Fruit fly (Drosophila melanogaster) whole organism, adult: ENCODE data around the gene siz.

ENCODE experiments used
- CG11617 ChIP-seq: fragments of 200-800 bp; sonication (Bioruptor generic); optimal IDR thresholded peaks from 2 replicates; lab custom pipeline; 2017; ENCODE audit warnings: mild to moderate bottlenecking, missing biosample characterization, missing genetic modification reagents, missing genetic modification characterization
- CG14711 ChIP-seq: fragments of 200-800 bp; sonication (Bioruptor generic); optimal IDR thresholded peaks from 2 replicates; lab custom pipeline; 2018; ENCODE audit warnings: missing biosample characterization, mild to moderate bottlenecking, missing genetic modification characterization, moderate library complexity
- CG33017 ChIP-seq: fragments of 200-800 bp; sonication (Bioruptor generic); optimal IDR thresholded peaks from 2 replicates; lab custom pipeline; 2018; ENCODE audit warnings: missing biosample characterization, mild to moderate bottlenecking, missing genetic modification characterization, moderate library complexity
- Crg-1 ChIP-seq: fragments of 200-800 bp; sonication (Bioruptor generic); optimal IDR thresholded peaks from 2 replicates; lab custom pipeline; 2016; ENCODE audit warnings: missing biosample characterization, missing genetic modification characterization
- Hr96 ChIP-seq: fragments of 200-800 bp; sonication (Bioruptor generic); optimal IDR thresholded peaks from 2 replicates; lab custom pipeline; 2016; ENCODE audit warnings: missing biosample characterization, missing genetic modification characterization
- bab1 ChIP-seq: fragments of 200-800 bp; sonication (Bioruptor generic); optimal IDR thresholded peaks from 3 replicates; lab custom pipeline; 2019; ENCODE audit warnings: missing biosample characterization, mild to moderate bottlenecking, missing genetic modification characterization, moderate library complexity
- cnc ChIP-seq, 2 experiments: fragments of >200 bp; optimal IDR thresholded peaks; 2 replicates each; lab custom pipeline; 2017
- kay ChIP-seq: fragments of 200-800 bp; sonication (Bioruptor generic); peaks from one replicate; lab custom pipeline; 2016; ENCODE audit warnings: missing biosample characterization, missing genetic modification characterization, borderline replicate concordance
- ovo ChIP-seq: fragments of 200-800 bp; sonication (Bioruptor generic); optimal IDR thresholded peaks from 2 replicates; lab custom pipeline; 2016; ENCODE audit warnings: missing biosample characterization, missing genetic modification characterization
- toe ChIP-seq: fragments of 200-800 bp; sonication (Bioruptor generic); optimal IDR thresholded peaks from 2 replicates; lab custom pipeline; 2016; ENCODE audit warnings: missing biosample characterization, missing genetic modification characterization

DNA sequence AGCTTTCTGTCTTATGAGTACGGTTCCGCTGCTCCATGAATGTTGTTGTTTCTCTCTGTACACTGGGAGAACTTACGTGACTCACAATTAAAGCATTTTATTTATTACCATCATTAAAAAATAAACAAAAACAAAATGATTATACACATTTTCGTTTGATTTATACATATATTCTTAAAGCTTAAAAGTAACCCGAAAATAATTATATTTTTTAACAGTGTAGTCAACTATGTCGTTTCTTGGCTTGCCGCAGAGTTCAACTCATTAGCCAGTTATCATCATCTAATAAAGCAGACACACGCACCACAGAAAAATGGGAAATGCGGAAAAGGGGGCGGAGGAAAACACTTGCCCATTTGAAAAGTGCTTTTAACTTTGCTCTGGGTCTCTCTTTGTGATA lies 3.1 kb downstream of the siz start:
- TF ChIP-seq Hr96 (GFP tag; lab: Kevin White, UChicago) (no peak), CG33017 (tag; lab: Kevin White, UChicago) (no peak), cnc (optimal IDR thresholded peaks at IDR 0.05; lab: Kevin White, UChicago) (no peak), bab1 (GFP tag; lab: Kevin White, UChicago) (peak; percentile 77), toe (GFP tag; lab: Kevin White, UChicago) (no peak), kay (GFP tag; lab: Kevin White, UChicago) (no peak), CG11617 (GFP tag; lab: Kevin White, UChicago) (no peak), ovo (no peak), CG14711 (no peak), Crg-1 (no peak)
